Fruit fly (Drosophila melanogaster) whole organism, prepupa: Measurements from ENCODE around the gene Dip-B.
A peak's percentile ranks its signal among the peaks of the same experiment; 100 is the strongest.

Source experiments
- Blimp-1 ChIP-seq: fragments of 200-800 bp; sonication (Bioruptor generic); optimal IDR thresholded peaks from 3 replicates; lab custom pipeline; 2017; ENCODE audit warnings: missing biosample characterization, missing genetic modification characterization, mild to moderate bottlenecking, moderate library complexity, missing genetic modification reagents
- CG10631 ChIP-seq: fragments of 200-800 bp; sonication (Bioruptor generic); optimal IDR thresholded peaks from 2 replicates; lab custom pipeline; 2016; ENCODE audit warnings: missing biosample characterization, missing genetic modification characterization
- CG11294 ChIP-seq: fragments of 200-800 bp; sonication (Bioruptor generic); IDR thresholded peaks from 2 replicates; pipeline ENCODE4 v1.3.6; 2022; ENCODE audit warnings: missing biosample characterization, missing genetic modification characterization
- CG11902 ChIP-seq: fragments of 200-800 bp; sonication (Bioruptor generic); optimal IDR thresholded peaks from 3 replicates; lab custom pipeline; 2016; ENCODE audit warnings: missing biosample characterization, missing genetic modification characterization
- CG15336 ChIP-seq: fragments of 200-800 bp; sonication (Bioruptor generic); IDR thresholded peaks from 2 replicates; pipeline ENCODE4 v1.3.6; 2022; ENCODE audit warnings: missing biosample characterization, missing genetic modification characterization
- CG1621 ChIP-seq: fragments of 200-800 bp; sonication (Bioruptor generic); optimal IDR thresholded peaks from 3 replicates; lab custom pipeline; 2018; ENCODE audit warnings: missing biosample characterization, mild to moderate bottlenecking, missing genetic modification characterization
- CG16779 ChIP-seq: fragments of 200-800 bp; sonication (Bioruptor generic); optimal IDR thresholded peaks from 3 replicates; lab custom pipeline; 2017; ENCODE audit warnings: missing biosample characterization, mild to moderate bottlenecking, missing genetic modification characterization
- CG3032 ChIP-seq: fragments of 200-800 bp; optimal IDR thresholded peaks from 2 replicates; lab custom pipeline; 2019; ENCODE audit warnings: missing biosample characterization, mild to moderate bottlenecking, missing genetic modification characterization, moderate library complexity
- CG31627 ChIP-seq: fragments of 200-800 bp; sonication (Bioruptor generic); optimal IDR thresholded peaks from 3 replicates; lab custom pipeline; 2016; ENCODE audit warnings: missing biosample characterization, missing genetic modification characterization
- CG32006 ChIP-seq: fragments of 200-800 bp; sonication (Bioruptor generic); optimal IDR thresholded peaks from 3 replicates; lab custom pipeline; 2017; ENCODE audit warnings: missing biosample characterization, mild to moderate bottlenecking, missing genetic modification characterization
- CG34406 ChIP-seq: fragments of 200-800 bp; sonication (Bioruptor generic); optimal IDR thresholded peaks from 3 replicates; lab custom pipeline; 2016; ENCODE audit warnings: missing biosample characterization, missing genetic modification characterization
- CG3919 ChIP-seq: fragments of 200-800 bp; sonication (Bioruptor generic); optimal IDR thresholded peaks from 3 replicates; lab custom pipeline; 2016; ENCODE audit warnings: missing biosample characterization, missing genetic modification characterization
- CG6163 ChIP-seq: fragments of 200-800 bp; sonication (Bioruptor generic); IDR thresholded peaks from 3 replicates; pipeline ENCODE4 v1.3.6; 2022; ENCODE audit warnings: missing biosample characterization, missing genetic modification characterization
- CG6808 ChIP-seq: fragments of 200-800 bp; sonication (Bioruptor generic); optimal IDR thresholded peaks from 3 replicates; lab custom pipeline; 2017; ENCODE audit warnings: missing biosample characterization, missing genetic modification characterization, mild to moderate bottlenecking, moderate library complexity, missing genetic modification reagents
- CG6854 ChIP-seq: fragments of 200-800 bp; sonication (Bioruptor generic); optimal IDR thresholded peaks from 2 replicates; lab custom pipeline; 2017; ENCODE audit warnings: missing biosample characterization, mild to moderate bottlenecking, missing genetic modification characterization
- CG7368 ChIP-seq: fragments of 200-800 bp; sonication (Bioruptor generic); optimal IDR thresholded peaks from 3 replicates; lab custom pipeline; 2016; ENCODE audit warnings: missing biosample characterization, missing genetic modification characterization
- CG8319 ChIP-seq: fragments of 200-800 bp; sonication (Bioruptor generic); optimal IDR thresholded peaks from 3 replicates; lab custom pipeline; 2016; ENCODE audit warnings: missing biosample characterization, missing genetic modification characterization
- Eip75B ChIP-seq: fragments of 200-800 bp; sonication (Bioruptor generic); optimal IDR thresholded peaks from 3 replicates; lab custom pipeline; 2016; ENCODE audit warnings: missing biosample characterization, missing genetic modification characterization
- Ets21C ChIP-seq: fragments of 200-800 bp; sonication (Bioruptor generic); optimal IDR thresholded peaks from 3 replicates; lab custom pipeline; 2016; ENCODE audit warnings: missing biosample characterization, missing genetic modification characterization
- Ets96B ChIP-seq: fragments of 200-800 bp; optimal IDR thresholded peaks from 2 replicates; lab custom pipeline; 2019; ENCODE audit warnings: missing biosample characterization, mild to moderate bottlenecking, missing genetic modification characterization, moderate library complexity
- Gug ChIP-seq: fragments of 200-800 bp; sonication (Bioruptor generic); IDR thresholded peaks from 2 replicates; pipeline ENCODE4 v1.3.6; 2022; ENCODE audit warnings: missing biosample characterization, missing genetic modification characterization
- Hr38 ChIP-seq: sonication (Bioruptor generic); optimal IDR thresholded peaks from 2 replicates; lab custom pipeline; 2016; ENCODE audit warnings: missing biosample characterization, missing genetic modification characterization
- Hr39 ChIP-seq: fragments of 200-800 bp; sonication (Bioruptor generic); optimal IDR thresholded peaks from 2 replicates; lab custom pipeline; 2016; ENCODE audit warnings: missing biosample characterization, missing genetic modification characterization
- Lpt ChIP-seq: fragments of 200-800 bp; sonication (Bioruptor generic); optimal IDR thresholded peaks from 3 replicates; lab custom pipeline; 2016; ENCODE audit warnings: missing biosample characterization, missing genetic modification characterization
- OdsH ChIP-seq: fragments of 200-800 bp; sonication (Bioruptor generic); optimal IDR thresholded peaks from 3 replicates; lab custom pipeline; 2016; ENCODE audit warnings: missing biosample characterization, missing genetic modification characterization
- Sox102F ChIP-seq: fragments of 200-800 bp; sonication (Bioruptor generic); optimal IDR thresholded peaks from 2 replicates; lab custom pipeline; 2016; ENCODE audit warnings: missing biosample characterization, mild to moderate bottlenecking, missing genetic modification characterization
- Sox14 ChIP-seq: fragments of 200-800 bp; sonication (Bioruptor generic); optimal IDR thresholded peaks from 3 replicates; lab custom pipeline; 2016; ENCODE audit warnings: missing biosample characterization, missing genetic modification characterization
- Sox15 ChIP-seq: fragments of 200-800 bp; sonication (Bioruptor generic); optimal IDR thresholded peaks from 3 replicates; lab custom pipeline; 2016; ENCODE audit warnings: missing biosample characterization, missing genetic modification characterization
- achi ChIP-seq: fragments of 200-800 bp; sonication (Bioruptor generic); optimal IDR thresholded peaks from 3 replicates; lab custom pipeline; 2016; ENCODE audit warnings: missing biosample characterization, missing genetic modification characterization
- cyc ChIP-seq: fragments of 200-800 bp; sonication (Bioruptor generic); optimal IDR thresholded peaks from 3 replicates; lab custom pipeline; 2016; ENCODE audit warnings: missing biosample characterization, missing genetic modification characterization
- dac ChIP-seq: fragments of 200-800 bp; sonication (Bioruptor generic); optimal IDR thresholded peaks from 2 replicates; lab custom pipeline; 2017; ENCODE audit warnings: missing biosample characterization, mild to moderate bottlenecking, missing genetic modification characterization
- dsx ChIP-seq: fragments of 200-800 bp; optimal IDR thresholded peaks from 3 replicates; lab custom pipeline; 2019; ENCODE audit warnings: missing biosample characterization, mild to moderate bottlenecking, missing genetic modification characterization, moderate library complexity; ENCODE audit not compliant: poor library complexity, severe bottlenecking
- eg ChIP-seq: fragments of 200-800 bp; sonication (Bioruptor generic); IDR thresholded peaks from 3 replicates; pipeline ENCODE4 v1.3.6; 2022; ENCODE audit warnings: missing biosample characterization, missing genetic modification characterization
- esn ChIP-seq: fragments of 200-800 bp; sonication (Bioruptor generic); optimal IDR thresholded peaks from 2 replicates; lab custom pipeline; 2016; ENCODE audit warnings: missing biosample characterization, mild to moderate bottlenecking, missing genetic modification characterization, moderate library complexity
- fkh ChIP-seq: fragments of 200-800 bp; sonication (Bioruptor generic); optimal IDR thresholded peaks from 3 replicates; lab custom pipeline; 2017; ENCODE audit warnings: missing biosample characterization, mild to moderate bottlenecking, missing genetic modification characterization, moderate library complexity
- lz ChIP-seq: fragments of 200-800 bp; sonication (Bioruptor generic); optimal IDR thresholded peaks from 3 replicates; lab custom pipeline; 2016; ENCODE audit warnings: missing biosample characterization, missing genetic modification characterization
- net ChIP-seq: fragments of 200-800 bp; sonication (Bioruptor generic); optimal IDR thresholded peaks from 3 replicates; lab custom pipeline; 2016; ENCODE audit warnings: missing biosample characterization, missing genetic modification characterization
- pdm3 ChIP-seq: fragments of 200-800 bp; sonication (Bioruptor generic); optimal IDR thresholded peaks from 3 replicates; lab custom pipeline; 2016; ENCODE audit warnings: missing biosample characterization, missing genetic modification characterization
- salr ChIP-seq, 2 experiments: fragments of 200-800 bp; sonication (Bioruptor generic); optimal IDR thresholded peaks; 3 replicates each; lab custom pipeline; 2016 to 2018; ENCODE audit warnings: missing biosample characterization in 2 of 2, missing genetic modification characterization in 2 of 2, mild to moderate bottlenecking in 1 of 2
- spab ChIP-seq: fragments of 200-800 bp; sonication (Bioruptor generic); optimal IDR thresholded peaks from 2 replicates; lab custom pipeline; 2017; ENCODE audit warnings: missing biosample characterization, mild to moderate bottlenecking, missing genetic modification characterization, missing genetic modification reagents
- ss ChIP-seq, 2 experiments: fragments of 200-800 bp; sonication (Bioruptor generic); optimal IDR thresholded peaks; 2 replicates in 1 of 2; 3 replicates in 1 of 2; lab custom pipeline; 2017 to 2018; ENCODE audit warnings: mild to moderate bottlenecking in 2 of 2, missing biosample characterization in 2 of 2, missing genetic modification characterization in 2 of 2, moderate library complexity in 1 of 2
- svp ChIP-seq: fragments of 200-800 bp; sonication (Bioruptor generic); peaks from one replicate; lab custom pipeline; 2016; ENCODE audit warnings: missing biosample characterization, missing genetic modification characterization
- topi ChIP-seq: fragments of 200-800 bp; sonication (Bioruptor generic); optimal IDR thresholded peaks from 3 replicates; lab custom pipeline; 2016; ENCODE audit warnings: missing biosample characterization, missing genetic modification characterization
- vri ChIP-seq: fragments of 200-800 bp; sonication (Bioruptor generic); optimal IDR thresholded peaks from 3 replicates; lab custom pipeline; 2016; ENCODE audit warnings: missing biosample characterization, mild to moderate bottlenecking, missing genetic modification characterization

Dip-B gene

dm6 chr3R:13804971-13805603 lies 23.0 kb downstream of the Dip-B start:
- TF ChIP-seq CG6808 (GFP tag; lab: Kevin White, UChicago) (no peak), CG15336 (GFP tag; lab: Robert Waterston, UW) (no peak), cyc (GFP tag; lab: Kevin White, UChicago) (no peak), Blimp-1 (GFP tag; lab: Kevin White, UChicago) (no peak), Hr38 (GFP tag; lab: Kevin White, UChicago) (no peak), svp (GFP tag; lab: Kevin White, UChicago) (no peak), Ets21C (GFP tag; lab: Kevin White, UChicago) (no peak), CG11902 (GFP tag; lab: Kevin White, UChicago) (no peak), Eip75B (GFP tag; lab: Kevin White, UChicago) (no peak), Sox15 (GFP tag; lab: Kevin White, UChicago) (no peak), lz (no peak)

dm6 chr3R:13806032-13806709 lies 24.1 kb downstream of the Dip-B start:
- TF ChIP-seq CG11902 (GFP tag; lab: Kevin White, UChicago) (no peak), achi (GFP tag; lab: Kevin White, UChicago) (no peak), Lpt (GFP tag; lab: Kevin White, UChicago) (peak; percentile 14), svp (GFP tag; lab: Kevin White, UChicago) (peak; percentile 60)

DNA sequence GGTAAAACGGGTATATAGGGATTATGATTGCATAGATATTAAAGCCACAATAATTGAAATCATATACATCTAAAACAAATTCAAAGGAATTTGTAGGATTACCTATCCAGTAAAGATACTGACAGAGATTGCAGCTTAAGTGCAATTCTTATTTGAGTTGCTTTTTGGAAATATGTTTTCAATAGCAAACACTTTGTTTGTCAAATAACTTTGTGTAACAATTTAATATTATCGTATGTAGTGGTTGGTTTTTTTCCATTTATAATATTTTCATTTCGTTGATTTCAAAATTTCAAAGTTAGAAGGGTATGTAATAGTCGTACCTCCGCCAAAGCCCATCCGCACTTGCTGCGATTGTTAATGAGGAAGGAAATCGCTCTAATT lies 24.6 kb downstream of the Dip-B start:
- TF ChIP-seq Blimp-1 (GFP tag; lab: Kevin White, UChicago) = no peak
- TF ChIP-seq fkh = no peak
- peak; percentile 71 for TF ChIP-seq OdsH (GFP tag; lab: Kevin White, UChicago)
- no peak for TF ChIP-seq vri
- TF ChIP-seq Hr39 (GFP tag; lab: Kevin White, UChicago) = peak; percentile 49
- no peak for TF ChIP-seq dsx (GFP tag; lab: Kevin White, UChicago)
- TF ChIP-seq svp (GFP tag; lab: Kevin White, UChicago) = peak; percentile 73
- TF ChIP-seq Sox14 (GFP tag; lab: Kevin White, UChicago) = peak; percentile 62
- TF ChIP-seq CG6808 (GFP tag; lab: Kevin White, UChicago) = peak; percentile 5
- TF ChIP-seq pdm3 (GFP tag; lab: Kevin White, UChicago) = peak; percentile 75
- peak; percentile 56 for TF ChIP-seq lz
- TF ChIP-seq salr (GFP tag; optimal IDR thresholded peaks at IDR 0.05; lab: Kevin White, UChicago) = peak in 1 of 2 experiments; percentile 86
- TF ChIP-seq topi (GFP tag; lab: Kevin White, UChicago) = peak; percentile 61
- TF ChIP-seq CG34406 (GFP tag; lab: Kevin White, UChicago) = peak; percentile 46
- TF ChIP-seq spab (GFP tag; lab: Kevin White, UChicago) = peak; percentile 32
- TF ChIP-seq Hr38 (GFP tag; lab: Kevin White, UChicago) = no peak
- no peak for TF ChIP-seq CG8319 (GFP tag; lab: Kevin White, UChicago)
- peak; percentile 28 for TF ChIP-seq CG3032 (tag; lab: Kevin White, UChicago)
- peak; percentile 59 for TF ChIP-seq eg (GFP tag; lab: Robert Waterston, UW)
- peak; percentile 55 for TF ChIP-seq CG10631 (GFP tag; lab: Kevin White, UChicago)
- TF ChIP-seq ss (GFP tag; optimal IDR thresholded peaks at IDR 0.05; lab: Kevin White, UChicago) = peak in 1 of 2 experiments; percentile 25
- TF ChIP-seq CG6163 (GFP tag; lab: Robert Waterston, UW) = peak; percentile 39; the same call in 1 of the 3 replicates
- peak; percentile 22 for TF ChIP-seq Ets96B (tag; lab: Kevin White, UChicago)
- peak; percentile 91 for TF ChIP-seq CG32006 (GFP tag; lab: Kevin White, UChicago)
- TF ChIP-seq achi (GFP tag; lab: Kevin White, UChicago) = peak; percentile 68
- TF ChIP-seq CG6854 (GFP tag; lab: Kevin White, UChicago) = no peak
- TF ChIP-seq CG31627 (GFP tag; lab: Kevin White, UChicago) = peak; percentile 20
- peak; percentile 2 for TF ChIP-seq CG7368 (GFP tag; lab: Kevin White, UChicago)
- peak; percentile 65 for TF ChIP-seq CG15336 (GFP tag; lab: Robert Waterston, UW)
- peak; percentile 64 for TF ChIP-seq CG3919
- TF ChIP-seq CG1621 (tag; lab: Kevin White, UChicago) = no peak
- peak; percentile 29 for TF ChIP-seq CG16779 (tag; lab: Kevin White, UChicago)
- peak; percentile 37 for TF ChIP-seq CG11902 (GFP tag; lab: Kevin White, UChicago)
- TF ChIP-seq CG11294 (GFP tag; lab: Robert Waterston, UW) = peak; percentile 25; the same call in 1 of the 2 replicates
- TF ChIP-seq Sox102F (GFP tag; lab: Kevin White, UChicago) = peak; percentile 44
- peak; percentile 68 for TF ChIP-seq esn (GFP tag; lab: Kevin White, UChicago)
- TF ChIP-seq net (GFP tag; lab: Kevin White, UChicago) = peak; percentile 67
- TF ChIP-seq dac (GFP tag; lab: Kevin White, UChicago) = peak; percentile 59
- TF ChIP-seq Gug (GFP tag; lab: Robert Waterston, UW) = no peak
